Fruit fly (Drosophila melanogaster): Measurements from ENCODE around the gene RunxA.

DNA sequence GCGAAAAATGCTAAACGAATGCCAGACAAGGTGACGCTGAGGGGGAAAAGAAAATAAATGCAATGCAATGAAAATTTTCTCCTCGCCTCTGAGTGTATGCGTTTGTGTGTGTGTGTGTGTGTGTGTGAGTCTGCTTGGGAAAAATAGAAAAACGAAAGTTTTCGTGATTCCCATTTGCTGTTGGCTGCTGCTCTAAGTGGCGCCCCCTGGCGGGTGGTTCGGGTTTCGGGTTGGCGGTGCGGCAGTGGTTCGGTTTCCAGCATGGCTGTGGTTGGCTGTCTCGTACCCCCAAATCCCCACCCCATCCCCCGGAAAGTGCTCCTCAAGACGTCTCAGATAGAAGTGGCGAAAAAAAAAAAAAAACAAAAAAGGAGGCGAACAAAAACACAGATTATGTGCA is 5.8 kb upstream of the RunxA start:
- TF ChIP-seq psq (optimal IDR thresholded peaks at IDR 0.05) (no peak), h (optimal IDR thresholded peaks at IDR 0.05) (no peak), insv (optimal IDR thresholded peaks at IDR 0.05) (no peak), Sin3A (optimal IDR thresholded peaks at IDR 0.05) (no peak), Myc (optimal IDR thresholded peaks at IDR 0.05) (no peak)

All from Kc167 (cell line).